Fruit fly (Drosophila melanogaster): ENCODE results near the gene CG14435.

The CG14435 gene

dm6 chrX:6849178-6849956 is 5.6 kb upstream of the CG14435 start, which contains the start of the genes Cht11 and CG4558 (continued):
- peak; percentile 57; the same call in 1 of the 2 replicates for TF ChIP-seq rib (GFP tag; IDR thresholded peaks at IDR 0.05)
- peak; percentile 76; the same call in 2 of the 3 replicates for TF ChIP-seq H15 (GFP tag; IDR thresholded peaks at IDR 0.05)
- peak; percentile 25 for TF ChIP-seq Antp (GFP tag; optimal IDR thresholded peaks at IDR 0.05)
- TF ChIP-seq CG11398 (GFP tag; optimal IDR thresholded peaks at IDR 0.05), result no peak
- TF ChIP-seq br (optimal IDR thresholded peaks at IDR 0.05), result no peak
- peak; percentile 77 for TF ChIP-seq kay (GFP tag; optimal IDR thresholded peaks at IDR 0.05)
- peak; percentile 66 for TF ChIP-seq Rx (GFP tag; IDR thresholded peaks at IDR 0.05)
- TF ChIP-seq E2f1 (GFP tag; IDR thresholded peaks at IDR 0.05), result peak; percentile 87
- peak; percentile 64; the same call in 1 of the 2 replicates for TF ChIP-seq Awh (GFP tag; IDR thresholded peaks at IDR 0.05)
- peak; percentile 62 for TF ChIP-seq Mad (GFP tag; optimal IDR thresholded peaks at IDR 0.05)
- TF ChIP-seq CG9797 (GFP tag; optimal IDR thresholded peaks at IDR 0.05), result peak; percentile 10
- peak; percentile 70 for TF ChIP-seq CG13287 (GFP tag; IDR thresholded peaks at IDR 0.05; ENCODE audit: partially characterized antibody)
- peak; percentile 54 for TF ChIP-seq CG16863 (GFP tag; optimal IDR thresholded peaks at IDR 0.05)
- TF ChIP-seq ken (GFP tag; IDR thresholded peaks at IDR 0.05), result peak; percentile 78
- peak; percentile 52 for TF ChIP-seq CG12104 (GFP tag; optimal IDR thresholded peaks at IDR 0.05)
- peak; percentile 72 for TF ChIP-seq nerfin-1 (tag; optimal IDR thresholded peaks at IDR 0.05)
- TF ChIP-seq twi (tag; optimal IDR thresholded peaks at IDR 0.05), result peak; percentile 47
- TF ChIP-seq CG7357 (GFP tag; IDR thresholded peaks at IDR 0.05), result peak; percentile 75
- peak; percentile 77 for TF ChIP-seq al (GFP tag; IDR thresholded peaks at IDR 0.05)
- peak; percentile 78 for TF ChIP-seq Max (GFP tag; optimal IDR thresholded peaks at IDR 0.05)
- no peak for TF ChIP-seq pros (GFP tag; optimal IDR thresholded peaks at IDR 0.05)
- peak; percentile 58 for TF ChIP-seq ewg (GFP tag; optimal IDR thresholded peaks at IDR 0.05)
- no peak for TF ChIP-seq Lpt (GFP tag; optimal IDR thresholded peaks at IDR 0.05)
- no peak for TF ChIP-seq Dfd (GFP tag; optimal IDR thresholded peaks at IDR 0.05)
- peak; percentile 91 for TF ChIP-seq CG8924 (tag; optimal IDR thresholded peaks at IDR 0.05)
- peak; percentile 64 for TF ChIP-seq E2f2 (GFP tag; IDR thresholded peaks at IDR 0.05)
- peak; percentile 87 for TF ChIP-seq Rfx (GFP tag; IDR thresholded peaks at IDR 0.05)
- peak; percentile 56 for TF ChIP-seq onecut (GFP tag; IDR thresholded peaks at IDR 0.05)
- no peak for TF ChIP-seq bigmax (GFP tag; optimal IDR thresholded peaks at IDR 0.05)
- no peak for TF ChIP-seq CG12769 (tag; optimal IDR thresholded peaks at IDR 0.05)
- peak; percentile 69 for TF ChIP-seq CG18619 (GFP tag; optimal IDR thresholded peaks at IDR 0.05)
- peak; percentile 51 for TF ChIP-seq Hand (GFP tag; optimal IDR thresholded peaks at IDR 0.05)
- peak; percentile 69 for TF ChIP-seq B-H1 (GFP tag; IDR thresholded peaks at IDR 0.05)
- no peak for TF ChIP-seq fru (optimal IDR thresholded peaks at IDR 0.05)
- peak; percentile 64 for TF ChIP-seq jumu (GFP tag; optimal IDR thresholded peaks at IDR 0.05)

dm6 chrX:6832584-6832983 is 11.1 kb downstream of the CG14435 start, which contains the start of gene mAChR-C:
TSS of gene mAChR-C (minus strand) at chrX:6832684.
- TF ChIP-seq repo (GFP tag; optimal IDR thresholded peaks at IDR 0.05), result no peak
- no peak for TF ChIP-seq Awh (GFP tag; IDR thresholded peaks at IDR 0.05)
- no peak for TF ChIP-seq nom (GFP tag; optimal IDR thresholded peaks at IDR 0.05)
- TF ChIP-seq tll (GFP tag; optimal IDR thresholded peaks at IDR 0.05), result no peak
- no peak for TF ChIP-seq CG13287 (GFP tag; IDR thresholded peaks at IDR 0.05; ENCODE audit: partially characterized antibody)
- TF ChIP-seq sqz (GFP tag; optimal IDR thresholded peaks at IDR 0.05), result no peak
- no peak for TF ChIP-seq fd3F (GFP tag; optimal IDR thresholded peaks at IDR 0.05)
- no peak for TF ChIP-seq MTF-1 (GFP tag; optimal IDR thresholded peaks at IDR 0.05; ENCODE audit: borderline replicate concordance)
- no peak for TF ChIP-seq Sox102F (GFP tag; optimal IDR thresholded peaks at IDR 0.05)
- TF ChIP-seq dati (GFP tag; IDR thresholded peaks at IDR 0.05), result no peak
- no peak for TF ChIP-seq CG2116 (GFP tag; optimal IDR thresholded peaks at IDR 0.05)
- no peak for TF ChIP-seq CG33557 (GFP tag; optimal IDR thresholded peaks at IDR 0.05)
- no peak for TF ChIP-seq Dip3 (GFP tag; optimal IDR thresholded peaks at IDR 0.05)
- TF ChIP-seq Neu2 (GFP tag; optimal IDR thresholded peaks at IDR 0.05; ENCODE audit: borderline replicate concordance), result no peak
- TF ChIP-seq CG18011 (GFP tag; optimal IDR thresholded peaks at IDR 0.05), result no peak
- TF ChIP-seq Dll (GFP tag; IDR thresholded peaks at IDR 0.05; ENCODE audit: partially characterized antibody), result no peak

Data from whole organism, embryonic.